Worm (Caenorhabditis elegans): Measurements from ENCODE around the gene cyp-37A1.

- TF ChIP-seq unc-62 (GFP tag; optimal IDR thresholded peaks at IDR 0.05 in 1 of 2), result peak in 1 of 2 experiments; percentile 58
- TF ChIP-seq unc-62 (tag; optimal IDR thresholded peaks at IDR 0.05), result no peak
- no peak for TF ChIP-seq F49E8.2 (tag; optimal IDR thresholded peaks at IDR 0.05; ENCODE audit: borderline replicate concordance)
- TF ChIP-seq madf-5 (GFP tag; IDR thresholded peaks at IDR 0.05), result no peak
- TF ChIP-seq F10B5.3 (tag; optimal IDR thresholded peaks at IDR 0.05), result no peak
- TF ChIP-seq lin-39 (tag; optimal IDR thresholded peaks at IDR 0.05), result no peak
- no peak for TF ChIP-seq nhr-48 (tag; optimal IDR thresholded peaks at IDR 0.05)
- TF ChIP-seq daf-12 (tag; optimal IDR thresholded peaks at IDR 0.05), result no peak
- no peak for TF ChIP-seq Y5F2A.4 (GFP tag; optimal IDR thresholded peaks at IDR 0.05)
- no peak for TF ChIP-seq mdl-1 (tag; optimal IDR thresholded peaks at IDR 0.05)
- no peak for TF ChIP-seq dmd-8 (GFP tag; IDR thresholded peaks at IDR 0.05)
- no peak for TF ChIP-seq tag-97 (GFP tag; IDR thresholded peaks at IDR 0.05)
Measured at ce11 chrII:14010656-14011376, 5.9 kb downstream of the cyp-37A1 start, which contains the start of gene F01D5.8.
